Fruit fly (Drosophila melanogaster) whole organism, embryonic: ENCODE data around the gene yin.

ENCODE experiments used
- Ada2b ChIP-seq: fragments of 200-800 bp; sonication (Bioruptor generic); IDR thresholded peaks from 2 replicates; pipeline ENCODE4 v1.3.6; 2022; ENCODE audit warnings: missing biosample characterization, missing genetic modification characterization
- CG10267 ChIP-seq: fragments of 200-800 bp; sonication (Bioruptor generic); optimal IDR thresholded peaks from 2 replicates; lab custom pipeline; 2018; ENCODE audit warnings: missing biosample characterization, mild to moderate bottlenecking, missing genetic modification characterization, moderate library complexity
- CG11696 ChIP-seq: fragments of 200-800 bp; sonication (Bioruptor generic); IDR thresholded peaks from 2 replicates; pipeline ENCODE4 v1.3.6; 2022; ENCODE audit warnings: missing biosample characterization, missing genetic modification characterization
- CG15011 ChIP-seq: fragments of 200-800 bp; sonication (Bioruptor generic); optimal IDR thresholded peaks from 3 replicates; lab custom pipeline; 2018; ENCODE audit warnings: missing biosample characterization, mild to moderate bottlenecking, missing genetic modification characterization
- CG1647 ChIP-seq: fragments of 200-800 bp; sonication (Bioruptor generic); optimal IDR thresholded peaks from 3 replicates; lab custom pipeline; 2016; ENCODE audit warnings: missing biosample characterization, missing genetic modification characterization
- CG17361 ChIP-seq: fragments of 200-800 bp; sonication (Bioruptor generic); IDR thresholded peaks from 3 replicates; pipeline ENCODE4 v1.3.6; 2022; ENCODE audit warnings: missing biosample characterization, missing genetic modification characterization
- CG17612 ChIP-seq: fragments of 200-800 bp; sonication (Bioruptor generic); IDR thresholded peaks from 2 replicates; pipeline ENCODE4 v1.3.6; 2022; ENCODE audit warnings: missing biosample characterization, missing genetic modification characterization
- CG1792 ChIP-seq: fragments of 200-800 bp; sonication (Bioruptor generic); optimal IDR thresholded peaks from 2 replicates; lab custom pipeline; 2016; ENCODE audit warnings: missing biosample characterization, missing genetic modification characterization
- CG18011 ChIP-seq: fragments of 200-800 bp; sonication (Bioruptor generic); optimal IDR thresholded peaks from 2 replicates; lab custom pipeline; 2017; ENCODE audit warnings: missing biosample characterization, missing genetic modification characterization, mild to moderate bottlenecking, moderate library complexity, missing genotype
- CG2712 ChIP-seq: fragments of 200-800 bp; optimal IDR thresholded peaks from 3 replicates; lab custom pipeline; 2019; ENCODE audit warnings: missing biosample characterization, mild to moderate bottlenecking, missing genetic modification characterization, moderate library complexity
- CG2889 ChIP-seq: fragments of 200-800 bp; sonication (Bioruptor generic); IDR thresholded peaks from 3 replicates; pipeline ENCODE4 v1.3.6; 2022; ENCODE audit warnings: missing biosample characterization, missing genetic modification characterization
- CG32532 ChIP-seq: fragments of 200-800 bp; sonication (Bioruptor generic); IDR thresholded peaks from 2 replicates; pipeline ENCODE4 v1.3.6; 2022; ENCODE audit warnings: missing biosample characterization, missing genetic modification characterization
- CG32772 ChIP-seq: fragments of 200-800 bp; sonication (Bioruptor generic); IDR thresholded peaks from 2 replicates; pipeline ENCODE4 v1.3.6; 2022; ENCODE audit warnings: missing biosample characterization, missing genetic modification characterization
- CG3726 ChIP-seq: fragments of 200-800 bp; sonication (Bioruptor generic); IDR thresholded peaks from 3 replicates; pipeline ENCODE4, ENCODE4 v1.3.6; 2022; ENCODE audit warnings: missing biosample characterization, missing genetic modification characterization
- CG3838 ChIP-seq: fragments of 200-800 bp; sonication (Bioruptor generic); optimal IDR thresholded peaks from 3 replicates; lab custom pipeline; 2016; ENCODE audit warnings: missing biosample characterization, missing genetic modification characterization
- CG6813 ChIP-seq: fragments of 200-800 bp; sonication (Bioruptor generic); optimal IDR thresholded peaks from 2 replicates; lab custom pipeline; 2017; ENCODE audit warnings: missing biosample characterization, missing genetic modification characterization, mild to moderate bottlenecking, moderate library complexity, missing genetic modification reagents
- CG7372 ChIP-seq: fragments of 200-800 bp; sonication (Bioruptor generic); IDR thresholded peaks from 2 replicates; pipeline ENCODE4 v1.3.6; 2022; ENCODE audit warnings: missing biosample characterization, missing genetic modification characterization
- CG7839 ChIP-seq: fragments of 200-800 bp; sonication (Bioruptor generic); optimal IDR thresholded peaks from 3 replicates; lab custom pipeline; 2018; ENCODE audit warnings: missing biosample characterization, mild to moderate bottlenecking, missing genetic modification characterization, moderate library complexity
- CG8359 ChIP-seq: fragments of 200-800 bp; sonication (Bioruptor generic); optimal IDR thresholded peaks from 2 replicates; lab custom pipeline; 2017; ENCODE audit warnings: missing biosample characterization, mild to moderate bottlenecking, missing genetic modification characterization, borderline replicate concordance
- Dll ChIP-seq: fragments of 200-800 bp; sonication (Bioruptor generic); IDR thresholded peaks from 4 replicates; pipeline ENCODE4 v1.3.6; 2022; ENCODE audit warnings: missing biosample characterization, missing genetic modification characterization; ENCODE audit not compliant: partially characterized antibody
- E2f1 ChIP-seq: fragments of 200-800 bp; sonication (Bioruptor generic); IDR thresholded peaks from 2 replicates; pipeline ENCODE4 v1.3.6; 2022; ENCODE audit warnings: missing biosample characterization, missing genetic modification characterization
- E2f2 ChIP-seq: fragments of 200-800 bp; sonication (Bioruptor generic); IDR thresholded peaks from 2 replicates; pipeline ENCODE4 v1.3.6; 2022; ENCODE audit warnings: missing biosample characterization, missing genetic modification characterization
- Ets65A ChIP-seq: fragments of 200-800 bp; sonication (Bioruptor generic); peaks from one replicate; lab custom pipeline; 2016; ENCODE audit warnings: missing biosample characterization, missing genetic modification characterization
- H15 ChIP-seq: fragments of 200-800 bp; sonication (Bioruptor generic); IDR thresholded peaks from 3 replicates; pipeline ENCODE4 v1.3.6; 2022; ENCODE audit warnings: missing biosample characterization, missing genetic modification characterization
- Hand ChIP-seq: fragments of 200-800 bp; sonication (Bioruptor generic); optimal IDR thresholded peaks from 2 replicates; lab custom pipeline; 2017; ENCODE audit warnings: mild to moderate bottlenecking, missing biosample characterization, missing genetic modification reagents, missing genetic modification characterization
- HmgZ ChIP-seq: fragments of 200-800 bp; sonication (Bioruptor generic); optimal IDR thresholded peaks from 2 replicates; lab custom pipeline; 2018; ENCODE audit warnings: missing biosample characterization, mild to moderate bottlenecking, missing genetic modification characterization
- Hmx ChIP-seq: fragments of 200-800 bp; sonication (Bioruptor generic); optimal IDR thresholded peaks from 2 replicates; lab custom pipeline; 2016; ENCODE audit warnings: missing biosample characterization, missing genetic modification characterization
- Lpt ChIP-seq: fragments of >200 bp; optimal IDR thresholded peaks from 2 replicates; lab custom pipeline; 2018; ENCODE audit warnings: missing biosample characterization, missing genetic modification characterization
- Neu2 ChIP-seq: fragments of 200-800 bp; sonication (Bioruptor generic); optimal IDR thresholded peaks from 3 replicates; lab custom pipeline; 2016; ENCODE audit warnings: missing biosample characterization, missing genetic modification characterization, borderline replicate concordance
- Ptx1 ChIP-seq: fragments of 200-800 bp; sonication (Bioruptor generic); IDR thresholded peaks from 2 replicates; pipeline ENCODE4 v1.3.6; 2022; ENCODE audit warnings: missing biosample characterization, missing genetic modification characterization
- Sin3A ChIP-seq: fragments of >200 bp; optimal IDR thresholded peaks from 2 replicates; lab custom pipeline; 2018
- Ssrp ChIP-seq: fragments of 200-800 bp; sonication (Bioruptor generic); optimal IDR thresholded peaks from 2 replicates; lab custom pipeline; 2018; ENCODE audit warnings: missing biosample characterization, mild to moderate bottlenecking, missing genetic modification characterization, moderate library complexity
- Taf1 ChIP-seq: fragments of 200-800 bp; sonication (Bioruptor generic); IDR thresholded peaks from 2 replicates; pipeline ENCODE4 v1.3.6; 2022; ENCODE audit warnings: missing biosample characterization, missing genetic modification characterization
- ac ChIP-seq: fragments of 200-800 bp; sonication (Bioruptor generic); optimal IDR thresholded peaks from 3 replicates; lab custom pipeline; 2017; ENCODE audit warnings: missing biosample characterization, mild to moderate bottlenecking, missing genetic modification characterization
- amos ChIP-seq: fragments of 200-800 bp; sonication (Bioruptor generic); IDR thresholded peaks from 2 replicates; pipeline ENCODE4 v1.3.6; 2022; ENCODE audit warnings: missing biosample characterization, missing genetic modification characterization; ENCODE audit not compliant: partially characterized antibody
- chinmo ChIP-seq: fragments of 200-800 bp; sonication (Bioruptor generic); IDR thresholded peaks from 4 replicates; pipeline ENCODE4 v1.3.6; 2022; ENCODE audit warnings: missing biosample characterization, missing genetic modification characterization; ENCODE audit not compliant: partially characterized antibody
- cwo ChIP-seq: fragments of 200-800 bp; sonication (Bioruptor generic); optimal IDR thresholded peaks from 3 replicates; lab custom pipeline; 2017; ENCODE audit warnings: missing biosample characterization, missing genetic modification characterization, mild to moderate bottlenecking, moderate library complexity, missing genetic modification reagents
- ems ChIP-seq: fragments of 200-800 bp; sonication (Bioruptor generic); optimal IDR thresholded peaks from 3 replicates; lab custom pipeline; 2016; ENCODE audit warnings: missing biosample characterization, missing genetic modification characterization
- en ChIP-seq: fragments of 200-800 bp; sonication (Bioruptor generic); optimal IDR thresholded peaks from 2 replicates; lab custom pipeline; 2016; ENCODE audit warnings: missing biosample characterization, missing genetic modification characterization
- fd102C ChIP-seq: fragments of 200-800 bp; sonication (Bioruptor generic); optimal IDR thresholded peaks from 2 replicates; lab custom pipeline; 2018; ENCODE audit warnings: missing biosample characterization, mild to moderate bottlenecking, missing genetic modification characterization, moderate library complexity
- gt ChIP-seq: fragments of 200-800 bp; sonication (Bioruptor generic); IDR thresholded peaks from 2 replicates; pipeline ENCODE4 v1.3.6; 2022; ENCODE audit warnings: missing biosample characterization, missing genetic modification characterization
- hkb ChIP-seq, 2 experiments: fragments of 200-800 bp in 1 of 2; fragments of >200 bp in 1 of 2; sonication (Bioruptor generic) in 1 of 2; IDR thresholded peaks in 1 of 2; optimal IDR thresholded peaks in 1 of 2; 2 replicates each; pipeline versions ENCODE4 v1.3.6 to Lab custom; 2017 to 2022; ENCODE audit warnings: missing biosample characterization in 1 of 2, missing genetic modification characterization in 1 of 2
- inv ChIP-seq: fragments of 200-800 bp; sonication (Bioruptor generic); IDR thresholded peaks from 2 replicates; pipeline ENCODE4 v1.3.6; 2022; ENCODE audit warnings: missing biosample characterization, missing genetic modification characterization; ENCODE audit not compliant: partially characterized antibody
- nom ChIP-seq: fragments of 200-800 bp; sonication (Bioruptor generic); optimal IDR thresholded peaks from 2 replicates; lab custom pipeline; 2017; ENCODE audit warnings: missing biosample characterization, missing genetic modification characterization, mild to moderate bottlenecking, moderate library complexity, missing genetic modification reagents
- org-1 ChIP-seq: fragments of 200-800 bp; sonication (Bioruptor generic); optimal IDR thresholded peaks from 2 replicates; lab custom pipeline; 2017; ENCODE audit warnings: missing biosample characterization, missing genetic modification characterization
- pzg ChIP-seq: fragments of 200-800 bp; sonication (Bioruptor generic); optimal IDR thresholded peaks from 3 replicates; lab custom pipeline; 2018; ENCODE audit warnings: missing biosample characterization, mild to moderate bottlenecking, missing genetic modification characterization, moderate library complexity
- ranshi ChIP-seq: fragments of 200-800 bp; sonication (Bioruptor generic); IDR thresholded peaks from 2 replicates; pipeline ENCODE4 v1.3.6; 2022; ENCODE audit warnings: missing biosample characterization, missing genetic modification characterization
- sens ChIP-seq: fragments of 200-800 bp; sonication (Bioruptor generic); peaks from one replicate; lab custom pipeline; 2016; ENCODE audit warnings: missing biosample characterization, missing genetic modification characterization
- ssp ChIP-seq: fragments of 200-800 bp; sonication (Bioruptor generic); IDR thresholded peaks from 2 replicates; pipeline ENCODE4 v1.3.6; 2022; ENCODE audit warnings: missing biosample characterization, missing genetic modification characterization
- z ChIP-seq: fragments of 200-800 bp; sonication (Bioruptor generic); IDR thresholded peaks from 3 replicates; pipeline ENCODE4 v1.3.6; 2022; ENCODE audit warnings: missing biosample characterization, missing genetic modification characterization

yin gene

DNA sequence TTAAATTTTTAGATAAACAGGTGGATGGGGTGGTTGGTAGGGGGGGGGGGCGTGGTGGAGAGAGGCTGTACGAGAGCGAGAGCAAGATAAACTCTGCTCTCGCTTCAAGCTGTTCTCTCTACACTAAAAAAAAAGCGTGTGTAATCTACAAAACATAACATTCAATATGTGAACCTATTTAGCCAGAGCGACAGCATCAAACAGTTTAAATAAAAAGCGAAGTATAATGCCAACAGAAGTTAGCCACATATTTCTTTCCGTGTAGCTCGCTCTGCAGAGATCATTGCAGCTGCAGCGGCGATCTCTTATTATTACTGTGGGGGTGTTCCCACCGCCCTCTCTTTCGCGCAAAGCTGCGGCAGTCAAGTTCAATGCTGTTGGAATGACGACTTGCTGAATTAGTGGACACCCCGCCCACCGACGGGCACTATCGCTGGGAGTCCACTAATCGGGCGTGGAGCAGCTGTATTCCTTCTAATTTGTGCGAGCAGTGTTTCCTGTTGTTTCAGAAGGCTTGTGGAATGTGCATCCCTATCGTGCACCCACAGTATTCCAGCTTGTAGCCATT, 3.2 kb downstream of the yin start, which contains the start of gene CG2930:
TSS of gene CG2930 (plus strand) at position 518 of the 568 bp plus-strand sequence.
- TF ChIP-seq Ada2b (GFP tag; lab: Robert Waterston, UW) (peak; percentile 93), E2f1 (peak; percentile 85), CG3838 (peak; percentile 21), Neu2 (GFP tag; lab: Kevin White, UChicago) (no peak), chinmo (GFP tag; lab: Robert Waterston, UW) (no peak), CG10267 (tag; lab: Kevin White, UChicago) (peak; percentile 74), E2f2 (GFP tag; lab: Robert Waterston, UW) (peak; percentile 58), HmgZ (tag; lab: Kevin White, UChicago) (peak; percentile 28), CG2712 (tag; lab: Kevin White, UChicago) (peak; percentile 88), amos (GFP tag; lab: Robert Waterston, UW) (no peak), CG1647 (GFP tag; lab: Kevin White, UChicago) (peak; percentile 71), CG2889 (peak; percentile 76; the same call in 2 of the 3 replicates), fd102C (GFP tag; lab: Kevin White, UChicago) (peak; percentile 13), Lpt (GFP tag; lab: Kevin White, UChicago) (no peak), Ptx1 (GFP tag; lab: Robert Waterston, UW) (peak; percentile 91), CG17361 (peak; percentile 82), Hmx (GFP tag; lab: Kevin White, UChicago) (no peak), CG11696 (GFP tag; lab: Robert Waterston, UW) (peak; percentile 63; the same call in 1 of the 2 replicates), Dll (no peak), Sin3A (lab: Kevin White, UChicago) (no peak), en (peak; percentile 38), CG7372 (peak; percentile 81), CG17612 (GFP tag; lab: Robert Waterston, UW) (0 out of 2 replicates have a peak, but pooled peaks have one; percentile 44), CG1792 (peak; percentile 75), Taf1 (GFP tag; lab: Robert Waterston, UW) (no peak; the same call in 1 of the 2 replicates), CG6813 (GFP tag; lab: Kevin White, UChicago) (peak; percentile 73), sens (GFP tag; lab: Kevin White, UChicago) (peak; percentile 98), H15 (GFP tag; lab: Robert Waterston, UW) (peak; percentile 89), inv (GFP tag; lab: Robert Waterston, UW) (no peak), ranshi (peak; percentile 83), gt (GFP tag; lab: Robert Waterston, UW) (peak; percentile 82), hkb (optimal IDR thresholded peaks at IDR 0.05; lab: Kevin White, UChicago) (no peak), hkb (GFP tag; IDR thresholded peaks at IDR 0.05; lab: Robert Waterston, UW) (peak; percentile 93), CG32532 (GFP tag; lab: Robert Waterston, UW) (peak; percentile 80), z (GFP tag; lab: Robert Waterston, UW) (0 out of 3 replicates have a peak, but pooled peaks have one; percentile 34), ems (GFP tag; lab: Kevin White, UChicago) (peak; percentile 69), CG18011 (peak; percentile 19), Ssrp (tag; lab: Kevin White, UChicago) (peak; percentile 81), CG3726 (GFP tag; lab: Robert Waterston, UW) (peak; percentile 90), cwo (peak; percentile 49), CG7839 (tag; lab: Kevin White, UChicago) (peak; percentile 86), nom (GFP tag; lab: Kevin White, UChicago) (peak; percentile 93), CG15011 (GFP tag; lab: Kevin White, UChicago) (peak; percentile 54), pzg (GFP tag; lab: Kevin White, UChicago) (no peak), Hand (GFP tag; lab: Kevin White, UChicago) (no peak), ssp (GFP tag; lab: Robert Waterston, UW) (peak; percentile 81), org-1 (peak; percentile 79), Ets65A (GFP tag; lab: Kevin White, UChicago) (peak; percentile 96), CG8359 (GFP tag; lab: Kevin White, UChicago) (peak; percentile 65), CG32772 (GFP tag; lab: Robert Waterston, UW) (peak; percentile 89), ac (GFP tag; lab: Kevin White, UChicago) (peak; percentile 45)
